Worm (Caenorhabditis elegans): ENCODE data around the gene clec-117.

clec-117 gene

ce11 chrII:303927-304711 lies 7.3 kb upstream of the clec-117 start:
- TF ChIP-seq dsc-1 (tag; optimal IDR thresholded peaks at IDR 0.05) (no peak), aly-2 (tag; optimal IDR thresholded peaks at IDR 0.05) (no peak), ces-1 (GFP tag; optimal IDR thresholded peaks at IDR 0.05) (no peak), mab-9 (GFP tag; IDR thresholded peaks at IDR 0.05) (no peak), nhr-237 (tag; optimal IDR thresholded peaks at IDR 0.05) (no peak), mdl-1 (tag; optimal IDR thresholded peaks at IDR 0.05) (no peak), unc-86 (tag; optimal IDR thresholded peaks at IDR 0.05) (no peak), ceh-82 (tag; optimal IDR thresholded peaks at IDR 0.05) (no peak), elt-2 (tag; optimal IDR thresholded peaks at IDR 0.05) (no peak), tbx-2 (tag; optimal IDR thresholded peaks at IDR 0.05) (no peak), nhr-76 (tag; optimal IDR thresholded peaks at IDR 0.05) (no peak), fos-1 (tag; optimal IDR thresholded peaks at IDR 0.05) (no peak), nhr-85 (tag) (no peak), lin-35 (GFP tag; optimal IDR thresholded peaks at IDR 0.05) (no peak), efl-3 (GFP tag; optimal IDR thresholded peaks at IDR 0.05) (no peak), jun-1 (tag; optimal IDR thresholded peaks at IDR 0.05) (no peak), lsy-2 (tag; optimal IDR thresholded peaks at IDR 0.05) (no peak)

ce11 chrII:300977-301772 lies 4.4 kb upstream of the clec-117 start, which contains the start of gene K01A2.5:
Gene K01A2.5 (plus strand): TSS chrII:301273.
- peak; percentile 48 for TF ChIP-seq mep-1 (tag; optimal IDR thresholded peaks at IDR 0.05)
- TF ChIP-seq nhr-76 (tag; optimal IDR thresholded peaks at IDR 0.05), result no peak
- TF ChIP-seq ces-1 (GFP tag; optimal IDR thresholded peaks at IDR 0.05), result no peak
- no peak for TF ChIP-seq vab-15 (tag; optimal IDR thresholded peaks at IDR 0.05)
- peak; percentile 6 for TF ChIP-seq lir-3 (tag; optimal IDR thresholded peaks at IDR 0.05; ENCODE audit: poor library complexity)
- no peak for TF ChIP-seq fos-1 (tag; optimal IDR thresholded peaks at IDR 0.05)
- TF ChIP-seq blmp-1 (tag; optimal IDR thresholded peaks at IDR 0.05), result peak; percentile 99
- TF ChIP-seq nhr-20 (tag; optimal IDR thresholded peaks at IDR 0.05), result peak; percentile 36
- TF ChIP-seq tlp-1 (tag; optimal IDR thresholded peaks at IDR 0.05), result no peak
- no peak for TF ChIP-seq nhr-237 (tag; optimal IDR thresholded peaks at IDR 0.05)
- TF ChIP-seq egl-13 (tag; optimal IDR thresholded peaks at IDR 0.05), result no peak
- no peak for TF ChIP-seq nhr-19 (GFP tag; conservative IDR thresholded peaks at IDR 0.05)
- TF ChIP-seq zag-1 (tag; optimal IDR thresholded peaks at IDR 0.05), result no peak
- no peak for TF ChIP-seq mdl-1 (tag; optimal IDR thresholded peaks at IDR 0.05)
- peak; percentile 2 for TF ChIP-seq C16A3.4 (tag; optimal IDR thresholded peaks at IDR 0.05)
- no peak for TF ChIP-seq unc-62 (GFP tag; optimal IDR thresholded peaks at IDR 0.05)
- TF ChIP-seq fkh-8 (tag; optimal IDR thresholded peaks at IDR 0.05), result no peak
- TF ChIP-seq efl-1 (optimal IDR thresholded peaks at IDR 0.05), result no peak
- no peak for TF ChIP-seq efl-1 (GFP tag; optimal IDR thresholded peaks at IDR 0.05 in 1 of 2)
- TF ChIP-seq aly-2 (tag; optimal IDR thresholded peaks at IDR 0.05), result no peak
- peak in 1 of 2 experiments; percentile 8 for TF ChIP-seq lin-35 (GFP tag; optimal IDR thresholded peaks at IDR 0.05)
- TF ChIP-seq C04F5.9 (tag; optimal IDR thresholded peaks at IDR 0.05), result no peak
- TF ChIP-seq irx-1 (tag; optimal IDR thresholded peaks at IDR 0.05), result no peak
- TF ChIP-seq grh-1 (GFP tag; IDR thresholded peaks at IDR 0.05), result no peak; the same call in 1 of the 2 replicates
- peak; percentile 91 for TF ChIP-seq nhr-85 (tag)
- TF ChIP-seq nhr-77 (tag; optimal IDR thresholded peaks at IDR 0.05), result no peak
- peak in 2 of 6 experiments; percentile 11 to 35 for TF ChIP-seq elt-3 (tag; optimal IDR thresholded peaks at IDR 0.05)
- no peak for TF ChIP-seq nhr-47 (tag; optimal IDR thresholded peaks at IDR 0.05)
- no peak for TF ChIP-seq unc-30 (tag; optimal IDR thresholded peaks at IDR 0.05)
- no peak for TF ChIP-seq zip-4 (GFP tag; optimal IDR thresholded peaks at IDR 0.05)
- TF ChIP-seq nhr-71 (tag; optimal IDR thresholded peaks at IDR 0.05), result no peak
- no peak for TF ChIP-seq xbp-1 (tag; optimal IDR thresholded peaks at IDR 0.05)
- TF ChIP-seq lin-14 (GFP tag; optimal IDR thresholded peaks at IDR 0.05), result peak; percentile 79
- TF ChIP-seq rnt-1 (tag; optimal IDR thresholded peaks at IDR 0.05), result peak; percentile 7
- peak in 1 of 3 experiments; percentile 2 for TF ChIP-seq dpl-1 (GFP tag; optimal IDR thresholded peaks at IDR 0.05)
- TF ChIP-seq mab-9 (GFP tag; IDR thresholded peaks at IDR 0.05), result no peak
- no peak for TF ChIP-seq ztf-4 (tag; optimal IDR thresholded peaks at IDR 0.05)
- TF ChIP-seq hpl-2 (GFP tag; optimal IDR thresholded peaks at IDR 0.05), result no peak
- TF ChIP-seq C34B4.2 (tag; optimal IDR thresholded peaks at IDR 0.05), result no peak
- peak in 1 of 3 experiments; percentile 1 for TF ChIP-seq ceh-82 (tag; optimal IDR thresholded peaks at IDR 0.05)

Data from whole organism, L1 larva.